Worm (Caenorhabditis elegans) whole organism, L1 larva: Measurements from ENCODE around the gene Y82E9BL.3.

Experiments used
- ceh-90 ChIP-seq: sonication (generic microtip); optimal IDR thresholded peaks from 2 replicates; lab custom pipeline; 2016; ENCODE audit warnings: missing genetic modification characterization, missing compliant biosample characterization
- egl-27 ChIP-seq, 2 experiments: fragments of 150-350 bp in 1 of 2; sonication (generic microtip); optimal IDR thresholded peaks; 3 replicates each; lab custom pipeline; 2017 to 2018; ENCODE audit warnings: missing biosample characterization in 2 of 2, missing genetic modification characterization in 2 of 2, missing genetic modification reagents in 2 of 2
- elt-3 ChIP-seq, 6 experiments: fragments of 150-350 bp in 1 of 6; sonication (generic microtip); optimal IDR thresholded peaks; 2 replicates each; lab custom pipeline; 2017 to 2018; ENCODE audit warnings: missing biosample characterization in 6 of 6, missing genetic modification characterization in 6 of 6, inconsistent platforms in 1 of 6
- fos-1 ChIP-seq: fragments of 150-350 bp; optimal IDR thresholded peaks from 2 replicates; lab custom pipeline; 2014; ENCODE audit warnings: missing biosample characterization, missing genetic modification characterization
- skn-1 ChIP-seq: fragments of 150-350 bp; optimal IDR thresholded peaks from 2 replicates; lab custom pipeline; 2014; ENCODE audit warnings: missing biosample characterization, missing genetic modification characterization
- vab-15 ChIP-seq: sonication (generic microtip); optimal IDR thresholded peaks from 2 replicates; lab custom pipeline; 2017; ENCODE audit warnings: missing genotype, mild to moderate bottlenecking, missing genetic modification characterization, missing compliant biosample characterization

DNA sequence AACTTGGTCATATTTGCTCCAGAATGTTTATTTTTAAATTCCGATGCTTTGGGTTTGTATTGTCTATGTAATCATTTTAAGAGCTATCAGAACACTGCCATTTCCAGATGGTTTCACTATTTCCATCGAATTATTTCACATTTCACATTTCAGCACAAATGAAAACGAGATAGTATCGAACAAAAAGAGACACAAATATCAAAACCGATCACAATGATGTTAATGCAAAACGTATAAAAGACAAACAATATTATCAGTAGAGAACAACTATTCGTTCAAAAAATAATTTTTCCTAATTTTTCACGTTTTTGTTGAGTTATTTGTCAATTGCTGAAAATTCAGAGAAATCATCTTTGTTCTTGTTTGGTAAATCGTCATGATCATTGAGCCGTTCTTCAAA, 44.7 kb upstream of the Y82E9BL.3 start:
- TF ChIP-seq ceh-90 (tag; lab: Kevin White, UChicago) (no peak), elt-3 (tag; optimal IDR thresholded peaks at IDR 0.05; lab: Kevin White, UChicago) (no peak), vab-15 (tag; lab: Kevin White, UChicago) (no peak), fos-1 (tag; lab: Kevin White, UChicago) (no peak), skn-1 (tag; lab: Kevin White, UChicago) (no peak), egl-27 (tag; optimal IDR thresholded peaks at IDR 0.05; lab: Kevin White, UChicago) (no peak)
